Worm (Caenorhabditis elegans) whole organism, L3 larva: ENCODE results near the gene cyp-13A11.

ENCODE experiments used
- R02D3.7 ChIP-seq: fragments of 150-350 bp; optimal IDR thresholded peaks from 2 replicates; lab custom pipeline; 2014; ENCODE audit warnings: missing biosample characterization, missing genetic modification characterization
- ZK546.5 ChIP-seq: sonication (generic microtip); optimal IDR thresholded peaks from 2 replicates; lab custom pipeline; 2017; ENCODE audit warnings: missing biosample characterization, missing genetic modification characterization
- ama-1 ChIP-seq: fragments of 150-350 bp; optimal IDR thresholded peaks from 2 replicates; lab custom pipeline; 2018
- ceh-28 ChIP-seq: fragments of 150-350 bp; optimal IDR thresholded peaks from 2 replicates; lab custom pipeline; 2014; ENCODE audit warnings: missing biosample characterization, missing genetic modification reagents, missing genetic modification characterization
- ceh-82 ChIP-seq: fragments of 150-350 bp; optimal IDR thresholded peaks from 2 replicates; lab custom pipeline; 2014; ENCODE audit warnings: missing biosample characterization, missing genetic modification characterization
- daf-12 ChIP-seq: fragments of 150-350 bp; optimal IDR thresholded peaks from 2 replicates; lab custom pipeline; 2014; ENCODE audit warnings: missing biosample characterization, missing genetic modification reagents, missing genetic modification characterization
- egl-27 ChIP-seq: sonication (generic microtip); optimal IDR thresholded peaks from 4 replicates; lab custom pipeline; 2017; ENCODE audit warnings: missing biosample characterization, missing genetic modification reagents, missing genetic modification characterization
- egl-5 ChIP-seq: fragments of 150-350 bp; optimal IDR thresholded peaks from 2 replicates; lab custom pipeline; 2017; ENCODE audit warnings: missing biosample characterization, missing genetic modification reagents, missing genetic modification characterization, inconsistent platforms
- elt-1 ChIP-seq: fragments of 150-350 bp; optimal IDR thresholded peaks from 2 replicates; lab custom pipeline; 2014; ENCODE audit warnings: missing biosample characterization, missing genetic modification characterization
- elt-2 ChIP-seq: sonication (generic microtip); optimal IDR thresholded peaks from 2 replicates; lab custom pipeline; 2016; ENCODE audit warnings: missing genetic modification reagents, mild to moderate bottlenecking, missing genetic modification characterization, missing compliant biosample characterization
- elt-3 ChIP-seq, 3 experiments: fragments of 150-350 bp in 1 of 3; sonication (generic microtip) in 2 of 3; optimal IDR thresholded peaks; 2 replicates in 2 of 3; 4 replicates in 1 of 3; lab custom pipeline; 2014 to 2017; ENCODE audit warnings: missing biosample characterization in 3 of 3, missing genetic modification characterization in 3 of 3
- eor-1 ChIP-seq, 2 experiments: fragments of 150-350 bp; optimal IDR thresholded peaks; 2 replicates each; lab custom pipeline; 2014 to 2018; ENCODE audit warnings: missing biosample characterization in 2 of 2, missing genetic modification characterization in 2 of 2
- fkh-10 ChIP-seq: sonication (generic microtip); optimal IDR thresholded peaks from 2 replicates; lab custom pipeline; 2017; ENCODE audit warnings: missing biosample characterization, missing genetic modification reagents, missing genetic modification characterization
- fos-1 ChIP-seq: fragments of 150-350 bp; optimal IDR thresholded peaks from 2 replicates; lab custom pipeline; 2014; ENCODE audit warnings: missing biosample characterization, missing genetic modification characterization
- hmg-11 ChIP-seq: sonication (generic microtip); optimal IDR thresholded peaks from 2 replicates; lab custom pipeline; 2016; ENCODE audit warnings: missing genetic modification characterization, missing compliant biosample characterization
- jun-1 ChIP-seq: fragments of 150-350 bp; optimal IDR thresholded peaks from 2 replicates; lab custom pipeline; 2014; ENCODE audit warnings: missing biosample characterization, missing genetic modification reagents, missing genetic modification characterization
- lin-15B ChIP-seq: fragments of 150-350 bp; optimal IDR thresholded peaks from 2 replicates; lab custom pipeline; 2014; ENCODE audit warnings: missing biosample characterization, missing genetic modification characterization
- lin-39 ChIP-seq: fragments of 150-350 bp; optimal IDR thresholded peaks from 2 replicates; lab custom pipeline; 2018; ENCODE audit warnings: missing biosample characterization, missing genetic modification reagents, missing genetic modification characterization
- lsy-12 ChIP-seq: sonication (generic microtip); optimal IDR thresholded peaks from 2 replicates; lab custom pipeline; 2016; ENCODE audit warnings: mild to moderate bottlenecking, missing genetic modification characterization, missing compliant biosample characterization
- mml-1 ChIP-seq: fragments of 150-350 bp; sonication (generic microtip); optimal IDR thresholded peaks from 3 replicates; lab custom pipeline; 2014; ENCODE audit warnings: missing biosample characterization, missing genetic modification characterization
- nfya-1 ChIP-seq: sonication (generic microtip); optimal IDR thresholded peaks from 2 replicates; lab custom pipeline; 2017; ENCODE audit warnings: missing genetic modification characterization, mild to moderate bottlenecking, missing compliant biosample characterization, antibody characterized with exemption, moderate library complexity; ENCODE audit not compliant: insufficient read depth
- nhr-11 ChIP-seq: fragments of 150-350 bp; optimal IDR thresholded peaks from 2 replicates; lab custom pipeline; 2014; ENCODE audit warnings: missing biosample characterization, missing genetic modification characterization
- nhr-23 ChIP-seq: fragments of 150-350 bp; optimal IDR thresholded peaks from 2 replicates; lab custom pipeline; 2014; ENCODE audit warnings: missing biosample characterization, missing genetic modification reagents, missing genetic modification characterization
- nhr-237 ChIP-seq: fragments of 150-350 bp; optimal IDR thresholded peaks from 2 replicates; lab custom pipeline; 2014; ENCODE audit warnings: missing biosample characterization, missing genetic modification characterization
- nhr-25 ChIP-seq: sonication (generic microtip); optimal IDR thresholded peaks from 2 replicates; lab custom pipeline; 2017; ENCODE audit warnings: missing biosample characterization, missing genetic modification characterization
- nhr-43 ChIP-seq: sonication (generic microtip); optimal IDR thresholded peaks from 2 replicates; lab custom pipeline; 2016; ENCODE audit warnings: mild to moderate bottlenecking, missing genetic modification characterization, missing compliant biosample characterization; ENCODE audit not compliant: poor library complexity, severe bottlenecking
- nhr-67 ChIP-seq: fragments of 150-350 bp; optimal IDR thresholded peaks from 2 replicates; lab custom pipeline; 2014; ENCODE audit warnings: missing biosample characterization, missing genetic modification characterization
- nhr-77 ChIP-seq: fragments of 150-350 bp; optimal IDR thresholded peaks from 2 replicates; lab custom pipeline; 2014; ENCODE audit warnings: missing biosample characterization, missing genetic modification characterization
- pha-4 ChIP-seq: fragments of 150-350 bp; optimal IDR thresholded peaks from 2 replicates; lab custom pipeline; 2014; ENCODE audit warnings: missing biosample characterization, missing genetic modification reagents, missing genetic modification characterization
- pqm-1 ChIP-seq: fragments of 150-350 bp; optimal IDR thresholded peaks from 2 replicates; lab custom pipeline; 2017; ENCODE audit warnings: missing biosample characterization, missing genetic modification characterization, inconsistent platforms
- sea-2 ChIP-seq: fragments of 150-350 bp; sonication (generic microtip); optimal IDR thresholded peaks from 4 replicates; lab custom pipeline; 2014; ENCODE audit warnings: missing biosample characterization, missing genetic modification reagents, missing genetic modification characterization
- skn-1 ChIP-seq: fragments of 150-350 bp; optimal IDR thresholded peaks from 2 replicates; lab custom pipeline; 2014; ENCODE audit warnings: missing biosample characterization, missing genetic modification characterization
- snpc-4 ChIP-seq: fragments of 150-350 bp; optimal IDR thresholded peaks from 2 replicates; lab custom pipeline; 2014; ENCODE audit warnings: missing biosample characterization, missing genetic modification characterization
- tbx-2 ChIP-seq: sonication (generic microtip); optimal IDR thresholded peaks from 2 replicates; lab custom pipeline; 2016; ENCODE audit warnings: mild to moderate bottlenecking, missing genetic modification characterization, missing compliant biosample characterization
- unc-39 ChIP-seq: sonication (generic microtip); optimal IDR thresholded peaks from 4 replicates; lab custom pipeline; 2017; ENCODE audit warnings: missing biosample characterization, missing genetic modification characterization
- unc-62 ChIP-seq: fragments of 150-350 bp; sonication (generic microtip); optimal IDR thresholded peaks from 4 replicates; lab custom pipeline; 2014; ENCODE audit warnings: missing biosample characterization, missing genetic modification reagents, missing genetic modification characterization
- zag-1 ChIP-seq: fragments of 150-350 bp; optimal IDR thresholded peaks from 2 replicates; lab custom pipeline; 2014; ENCODE audit warnings: missing biosample characterization, missing genetic modification characterization
- ztf-11 ChIP-seq: fragments of 150-350 bp; optimal IDR thresholded peaks from 2 replicates; lab custom pipeline; 2014; ENCODE audit warnings: missing biosample characterization, missing genetic modification characterization

Gene cyp-13A11

DNA sequence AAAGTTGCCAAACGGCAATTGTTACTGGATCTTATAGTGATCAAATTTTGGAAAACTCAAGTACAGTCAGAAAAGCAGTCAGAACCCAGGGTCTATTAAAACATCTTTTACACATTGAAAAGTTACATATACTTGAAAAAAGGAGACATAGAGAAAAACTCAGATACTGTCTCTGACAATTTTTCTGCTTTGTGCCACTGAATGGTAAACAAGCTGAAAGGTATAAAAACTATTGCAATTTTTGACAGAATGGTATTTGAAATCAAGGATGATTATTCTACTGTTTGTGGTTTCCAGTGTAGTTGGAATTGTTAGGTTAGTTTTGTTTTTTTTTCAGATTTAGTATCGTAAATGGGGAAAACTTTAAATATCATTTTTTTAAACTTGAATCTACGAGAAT lies at the start of gene cyp-13A11:
Gene cyp-13A11, plus strand, starts transcription at position 266 of the 400 bp plus-strand sequence.
- TF ChIP-seq fos-1 (tag; lab: Kevin White, UChicago) (no peak), ztf-11 (no peak), elt-3 (tag; optimal IDR thresholded peaks at IDR 0.05; lab: Kevin White, UChicago) (no peak), fkh-10 (no peak), nhr-237 (no peak), skn-1 (tag; lab: Kevin White, UChicago) (no peak), eor-1 (tag; optimal IDR thresholded peaks at IDR 0.05; lab: Kevin White, UChicago) (no peak)

DNA sequence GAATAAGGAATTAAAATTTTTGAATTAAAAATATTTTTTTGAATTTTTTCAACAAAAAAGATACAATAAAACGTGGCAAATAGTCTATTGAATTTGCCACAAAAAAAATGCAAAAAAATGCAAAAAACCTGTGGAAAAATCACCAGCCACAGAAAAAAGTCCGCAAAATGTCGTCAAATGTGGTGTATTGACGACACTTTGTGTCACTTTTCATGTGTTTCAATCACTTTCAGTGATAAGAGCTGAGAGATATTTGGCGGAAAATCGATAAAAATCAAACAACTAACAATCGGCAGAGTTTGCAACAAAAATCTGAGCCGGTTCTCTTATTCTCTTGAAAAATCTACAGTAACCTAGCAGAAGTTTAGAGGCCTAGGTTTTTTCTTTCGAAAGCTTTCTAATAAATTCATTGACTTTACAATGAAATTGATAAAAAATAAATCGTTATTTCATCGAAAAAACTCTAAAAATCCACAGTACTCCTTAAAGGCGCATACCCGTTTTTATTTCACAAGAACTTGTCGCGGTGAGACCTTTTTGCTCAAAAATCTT lies 48.9 kb upstream of the cyp-13A11 start:
- TF ChIP-seq nhr-11 (tag; lab: Kevin White, UChicago) (no peak), hmg-11 (peak; percentile 53), egl-27 (tag; lab: Kevin White, UChicago) (no peak), nfya-1 (tag; lab: Kevin White, UChicago) (peak; percentile 47), ceh-28 (tag; lab: Kevin White, UChicago) (peak; percentile 63), elt-2 (tag; lab: Kevin White, UChicago) (peak; percentile 39), pha-4 (peak; percentile 57), pqm-1 (tag; lab: Kevin White, UChicago) (peak; percentile 19), sea-2 (GFP tag; lab: Kevin White, UChicago) (no peak), lin-15B (tag; lab: Kevin White, UChicago) (peak; percentile 39)

- TF ChIP-seq elt-2 (tag; lab: Kevin White, UChicago) = no peak
- no peak for TF ChIP-seq unc-39 (tag; lab: Kevin White, UChicago)
- TF ChIP-seq nfya-1 (tag; lab: Kevin White, UChicago) = no peak
- no peak for TF ChIP-seq lsy-12 (tag; lab: Kevin White, UChicago)
- no peak for TF ChIP-seq egl-27 (tag; lab: Kevin White, UChicago)
- no peak for TF ChIP-seq mml-1
- no peak for TF ChIP-seq fos-1 (tag; lab: Kevin White, UChicago)
- TF ChIP-seq, all 47 proteins: peak for 0
Measured at ce11 chrIII:12972398-12972797, 48.4 kb upstream of the cyp-13A11 start, which contains the start of gene bckd-1A. Gene bckd-1A (minus strand): TSS chrIII:12972498.

- TF ChIP-seq lsy-12 (tag; lab: Kevin White, UChicago) (peak; percentile 16), zag-1 (tag; lab: Kevin White, UChicago) (no peak), ceh-82 (tag; lab: Kevin White, UChicago) (no peak)
Measured at ce11 chrIII:12977559-12977958, 43.2 kb upstream of the cyp-13A11 start, which contains the start of gene ZK1010.2. Gene ZK1010.2 (minus strand): TSS chrIII:12977862.

DNA sequence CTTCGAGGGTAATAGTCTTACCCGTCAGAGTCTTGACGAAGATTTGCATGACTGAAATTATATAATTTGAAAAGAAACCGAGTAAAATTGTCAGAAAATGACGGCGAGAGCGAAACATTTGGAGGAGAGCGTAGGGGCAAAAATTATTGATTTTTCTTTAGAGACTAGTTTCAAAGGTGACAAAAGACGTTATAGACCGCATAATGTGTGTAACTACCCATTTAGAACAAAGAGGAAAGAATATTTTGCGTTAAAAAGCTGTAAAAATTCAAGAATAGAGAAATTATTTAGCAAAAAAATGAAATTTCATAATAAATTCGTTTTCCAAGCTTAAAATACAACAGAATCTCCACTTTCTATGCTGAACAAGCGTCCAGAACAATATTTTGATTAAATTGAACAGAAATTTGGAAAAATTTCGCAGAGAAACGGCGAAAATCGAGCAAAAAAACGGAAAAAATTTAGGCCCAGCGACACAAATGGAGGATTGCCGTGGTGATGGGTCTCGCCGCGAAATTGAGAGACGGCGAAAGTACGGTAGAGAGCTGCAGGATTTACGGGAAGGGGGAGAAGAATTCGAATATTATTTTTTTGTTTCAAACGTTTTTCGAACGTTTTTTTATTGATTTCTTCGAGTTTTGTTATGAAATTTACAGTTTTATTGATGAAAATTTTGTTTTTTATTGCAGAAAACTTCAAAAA lies 42.2 kb upstream of the cyp-13A11 start, which contains the start of the genes ubq-2 and frg-1:
Gene ubq-2, minus strand, starts transcription at position 51 of the 702 bp plus-strand sequence.
Gene frg-1, plus strand, starts transcription at position 690 of the 702 bp plus-strand sequence.
- TF ChIP-seq egl-5 (tag; lab: Kevin White, UChicago) (peak; percentile 55), nhr-11 (tag; lab: Kevin White, UChicago) (peak; percentile 53), pqm-1 (tag; lab: Kevin White, UChicago) (peak; percentile 67), snpc-4 (tag; lab: Kevin White, UChicago) (peak; percentile 11), elt-1 (no peak), elt-2 (tag; lab: Kevin White, UChicago) (peak; percentile 56), jun-1 (tag; lab: Kevin White, UChicago) (peak; percentile 71), mml-1 (no peak), sea-2 (GFP tag; lab: Kevin White, UChicago) (no peak), hmg-11 (peak; percentile 85), fos-1 (tag; lab: Kevin White, UChicago) (peak; percentile 13), nhr-77 (tag; lab: Kevin White, UChicago) (no peak), pha-4 (peak; percentile 92), ZK546.5 (tag; lab: Kevin White, UChicago) (peak; percentile 15), nhr-23 (tag; lab: Kevin White, UChicago) (peak; percentile 80), fkh-10 (no peak), nhr-25 (peak; percentile 76), daf-12 (no peak), lin-39 (peak; percentile 95), R02D3.7 (peak; percentile 99), nhr-67 (tag; lab: Kevin White, UChicago) (no peak), lsy-12 (tag; lab: Kevin White, UChicago) (peak; percentile 92), ama-1 (peak; percentile 54), unc-39 (tag; lab: Kevin White, UChicago) (no peak), nfya-1 (tag; lab: Kevin White, UChicago) (peak; percentile 97), lin-15B (tag; lab: Kevin White, UChicago) (peak; percentile 88), zag-1 (tag; lab: Kevin White, UChicago) (peak; percentile 13), skn-1 (tag; lab: Kevin White, UChicago) (peak; percentile 66), ceh-28 (tag; lab: Kevin White, UChicago) (peak; percentile 68), unc-62 (GFP tag; lab: Kevin White, UChicago) (no peak), tbx-2 (tag; lab: Kevin White, UChicago) (peak; percentile 62), nhr-237 (no peak), nhr-43 (tag; lab: Kevin White, UChicago) (peak; percentile 76)
